Worm (Caenorhabditis elegans) whole organism, L2 larva: ENCODE measurements around the gene B0410.1.

Experiments
- C34F6.9 ChIP-seq: fragments of 150-350 bp; optimal IDR thresholded peaks from 2 replicates; lab custom pipeline; 2014; ENCODE audit warnings: missing biosample characterization, missing genetic modification characterization
- R02D3.7 ChIP-seq: fragments of 150-350 bp; optimal IDR thresholded peaks from 2 replicates; lab custom pipeline; 2014; ENCODE audit warnings: missing biosample characterization, missing genetic modification characterization
- Y55F3AM.14 ChIP-seq: fragments of 200-800 bp; sonication (Bioruptor generic); optimal IDR thresholded peaks from 2 replicates; lab custom pipeline; 2018; ENCODE audit warnings: mild to moderate bottlenecking, missing genetic modification characterization, missing compliant biosample characterization
- aly-2 ChIP-seq: fragments of 150-350 bp; optimal IDR thresholded peaks from 2 replicates; lab custom pipeline; 2014; ENCODE audit warnings: missing biosample characterization, missing genetic modification characterization
- ama-1 ChIP-seq: fragments of 150-350 bp; optimal IDR thresholded peaks from 2 replicates; lab custom pipeline; 2018; ENCODE audit warnings: inconsistent platforms
- blmp-1 ChIP-seq: sonication (generic microtip); optimal IDR thresholded peaks from 2 replicates; lab custom pipeline; 2017; ENCODE audit warnings: missing genetic modification characterization, mild to moderate bottlenecking, missing compliant biosample characterization, antibody characterized with exemption, moderate library complexity; ENCODE audit not compliant: insufficient read depth
- ceh-16 ChIP-seq: fragments of 150-350 bp; optimal IDR thresholded peaks from 2 replicates; lab custom pipeline; 2014; ENCODE audit warnings: missing biosample characterization, missing genetic modification characterization
- ceh-82 ChIP-seq: fragments of 150-350 bp; optimal IDR thresholded peaks from 2 replicates; lab custom pipeline; 2014; ENCODE audit warnings: missing biosample characterization, missing genetic modification characterization
- egl-27 ChIP-seq: sonication (generic microtip); optimal IDR thresholded peaks from 3 replicates; lab custom pipeline; 2017; ENCODE audit warnings: missing biosample characterization, missing genetic modification reagents, missing genetic modification characterization
- elt-1 ChIP-seq: fragments of 150-350 bp; optimal IDR thresholded peaks from 2 replicates; lab custom pipeline; 2014; ENCODE audit warnings: missing biosample characterization, missing genetic modification characterization
- elt-3 ChIP-seq: sonication (generic microtip); optimal IDR thresholded peaks from 2 replicates; lab custom pipeline; 2017; ENCODE audit warnings: missing biosample characterization, missing genetic modification characterization
- fos-1 ChIP-seq: fragments of 150-350 bp; optimal IDR thresholded peaks from 2 replicates; lab custom pipeline; 2014; ENCODE audit warnings: missing biosample characterization, missing genetic modification characterization
- gmeb-1 ChIP-seq: fragments of 150-350 bp; optimal IDR thresholded peaks from 2 replicates; lab custom pipeline; 2014; ENCODE audit warnings: missing biosample characterization, missing genetic modification characterization
- mab-5 ChIP-seq: fragments of 150-350 bp; optimal IDR thresholded peaks from 2 replicates; lab custom pipeline; 2014; ENCODE audit warnings: missing biosample characterization, missing genetic modification characterization
- mbf-1 ChIP-seq: sonication (generic microtip); optimal IDR thresholded peaks from 2 replicates; lab custom pipeline; 2017; ENCODE audit warnings: missing biosample characterization, missing genetic modification characterization
- nhr-12 ChIP-seq: fragments of 150-350 bp; optimal IDR thresholded peaks from 2 replicates; lab custom pipeline; 2014; ENCODE audit warnings: missing biosample characterization, missing genetic modification characterization
- nhr-129 ChIP-seq: fragments of 150-350 bp; optimal IDR thresholded peaks from 2 replicates; lab custom pipeline; 2014; ENCODE audit warnings: missing biosample characterization, missing genetic modification characterization
- nhr-21 ChIP-seq: fragments of 150-350 bp; optimal IDR thresholded peaks from 2 replicates; lab custom pipeline; 2014; ENCODE audit warnings: missing biosample characterization, missing genetic modification characterization
- nhr-237 ChIP-seq: fragments of 150-350 bp; optimal IDR thresholded peaks from 2 replicates; lab custom pipeline; 2014; ENCODE audit warnings: missing biosample characterization, missing genetic modification characterization
- nhr-25 ChIP-seq: fragments of 150-350 bp; sonication (generic microtip); optimal IDR thresholded peaks from 3 replicates; lab custom pipeline; 2014; ENCODE audit warnings: missing biosample characterization, missing genetic modification characterization
- nhr-77 ChIP-seq: fragments of 150-350 bp; optimal IDR thresholded peaks from 2 replicates; lab custom pipeline; 2014; ENCODE audit warnings: missing biosample characterization, missing genetic modification characterization
- sma-9 ChIP-seq, 2 experiments: fragments of 150-350 bp in 1 of 2; sonication (generic microtip) in 1 of 2; optimal IDR thresholded peaks; 2 replicates each; lab custom pipeline; 2014 to 2016; ENCODE audit warnings: missing genetic modification characterization in 2 of 2, mild to moderate bottlenecking in 1 of 2, missing biosample characterization in 1 of 2, missing compliant biosample characterization in 1 of 2, missing genetic modification reagents in 1 of 2, moderate library complexity in 1 of 2
- snpc-4 ChIP-seq: fragments of 150-350 bp; optimal IDR thresholded peaks from 2 replicates; lab custom pipeline; 2014; ENCODE audit warnings: missing biosample characterization, missing genetic modification characterization
- unc-39 ChIP-seq: fragments of 150-350 bp; optimal IDR thresholded peaks from 2 replicates; lab custom pipeline; 2014; ENCODE audit warnings: missing biosample characterization, missing genetic modification characterization
- unc-55 ChIP-seq: fragments of 150-350 bp; sonication (generic microtip); optimal IDR thresholded peaks from 3 replicates; lab custom pipeline; 2014; ENCODE audit warnings: missing biosample characterization, missing genetic modification reagents, missing genetic modification characterization
- unc-62 ChIP-seq: fragments of 150-350 bp; optimal IDR thresholded peaks from 2 replicates; lab custom pipeline; 2014; ENCODE audit warnings: missing biosample characterization, missing genetic modification reagents, missing genetic modification characterization
- zag-1 ChIP-seq: fragments of 150-350 bp; optimal IDR thresholded peaks from 2 replicates; lab custom pipeline; 2014; ENCODE audit warnings: missing biosample characterization, missing genetic modification characterization
- ztf-11 ChIP-seq: sonication (generic microtip); optimal IDR thresholded peaks from 2 replicates; lab custom pipeline; 2017; ENCODE audit warnings: missing biosample characterization, missing genetic modification characterization

Gene B0410.1

ce11 chrX:2898256-2898655 is 3.9 kb downstream of the B0410.1 start, which contains the start of gene F52B10.3:
Gene F52B10.3, minus strand, starts transcription at chrX:2898356.
- TF ChIP-seq aly-2 (tag; lab: Kevin White, UChicago) (no peak), unc-55 (GFP tag; lab: Kevin White, UChicago) (peak; percentile 14), ceh-82 (no peak)
- TF ChIP-seq, all 48 proteins: peak for 1

ce11 chrX:2900897-2901496 is 6.6 kb downstream of the B0410.1 start:
- no peak for TF ChIP-seq nhr-12 (tag; lab: Kevin White, UChicago)
- no peak for TF ChIP-seq nhr-77 (tag; lab: Kevin White, UChicago)
- TF ChIP-seq R02D3.7 (tag; lab: Kevin White, UChicago), result no peak
- TF ChIP-seq ztf-11 (tag; lab: Kevin White, UChicago), result no peak
- no peak for TF ChIP-seq mbf-1

- TF ChIP-seq nhr-237 (tag; lab: Kevin White, UChicago) (no peak), unc-62 (no peak), C34F6.9 (tag; lab: Kevin White, UChicago) (no peak), unc-39 (tag; lab: Kevin White, UChicago) (no peak), R02D3.7 (tag; lab: Kevin White, UChicago) (no peak), nhr-77 (tag; lab: Kevin White, UChicago) (no peak), mab-5 (tag; lab: Kevin White, UChicago) (no peak), Y55F3AM.14 (no peak), zag-1 (tag; lab: Kevin White, UChicago) (no peak), ceh-82 (no peak)
Observed at ce11 chrX:2902854-2903253, 8.5 kb downstream of the B0410.1 start.

- peak; percentile 34 for TF ChIP-seq unc-55 (GFP tag; lab: Kevin White, UChicago)
- TF ChIP-seq ama-1 (lab: Kevin White, UChicago), result no peak
- TF ChIP-seq nhr-21 (tag; lab: Kevin White, UChicago), result peak; percentile 5
- TF ChIP-seq ceh-16, result peak; percentile 16
- TF ChIP-seq blmp-1, result no peak
- no peak for TF ChIP-seq nhr-237 (tag; lab: Kevin White, UChicago)
- peak; percentile 19 for TF ChIP-seq fos-1 (tag; lab: Kevin White, UChicago)
- peak; percentile 18 for TF ChIP-seq nhr-25 (tag; lab: Kevin White, UChicago)
- no peak for TF ChIP-seq R02D3.7 (tag; lab: Kevin White, UChicago)
Observed at ce11 chrX:2903715-2904419, 9.5 kb downstream of the B0410.1 start.

ce11 chrX:2906062-2906732 is 11.8 kb downstream of the B0410.1 start:
- no peak for TF ChIP-seq unc-62
- TF ChIP-seq elt-3 (tag; lab: Kevin White, UChicago), result no peak
- no peak for TF ChIP-seq gmeb-1
- TF ChIP-seq fos-1 (tag; lab: Kevin White, UChicago), result peak; percentile 98

- TF ChIP-seq elt-1 (tag; lab: Kevin White, UChicago) (peak; percentile 80), nhr-129 (tag; lab: Kevin White, UChicago) (peak; percentile 49), aly-2 (tag; lab: Kevin White, UChicago) (no peak), ceh-16 (peak; percentile 50), egl-27 (tag; lab: Kevin White, UChicago) (no peak), fos-1 (tag; lab: Kevin White, UChicago) (peak; percentile 28), snpc-4 (tag; lab: Kevin White, UChicago) (no peak), sma-9 (GFP tag; optimal IDR thresholded peaks at IDR 0.05; lab: Kevin White, UChicago) (peak; percentile 37), sma-9 (tag; optimal IDR thresholded peaks at IDR 0.05; lab: Kevin White, UChicago) (no peak), mab-5 (tag; lab: Kevin White, UChicago) (no peak)
Observed at ce11 chrX:2907296-2907873, 13.0 kb downstream of the B0410.1 start.
